Worm (Caenorhabditis elegans): Measurements from ENCODE around the gene mrpl-45.

mrpl-45 gene

DNA sequence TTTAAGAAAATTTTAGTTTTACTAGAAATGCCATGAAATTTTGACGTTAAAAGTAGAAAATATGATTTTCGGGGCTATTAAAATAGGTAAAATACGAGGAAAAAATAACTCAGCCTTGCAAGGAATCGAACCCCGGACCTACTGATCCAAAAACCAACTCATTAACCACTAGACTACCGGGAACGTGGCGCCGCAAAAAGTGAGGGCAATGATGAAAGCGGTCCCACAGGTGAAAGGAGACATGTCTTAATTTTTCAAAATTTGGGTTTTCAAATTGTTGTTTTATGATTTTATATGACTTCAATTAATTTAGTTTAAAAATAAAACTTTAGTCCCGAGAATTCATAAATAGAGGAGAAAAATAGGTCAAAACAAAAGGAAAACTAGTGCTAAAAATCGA, 28.9 kb upstream of the mrpl-45 start:
- TF ChIP-seq nhr-102 (tag; optimal IDR thresholded peaks at IDR 0.05): no peak
- TF ChIP-seq lin-38 (GFP tag; IDR thresholded peaks at IDR 0.05): peak; percentile 23; the same call in 1 of the 2 replicates

DNA sequence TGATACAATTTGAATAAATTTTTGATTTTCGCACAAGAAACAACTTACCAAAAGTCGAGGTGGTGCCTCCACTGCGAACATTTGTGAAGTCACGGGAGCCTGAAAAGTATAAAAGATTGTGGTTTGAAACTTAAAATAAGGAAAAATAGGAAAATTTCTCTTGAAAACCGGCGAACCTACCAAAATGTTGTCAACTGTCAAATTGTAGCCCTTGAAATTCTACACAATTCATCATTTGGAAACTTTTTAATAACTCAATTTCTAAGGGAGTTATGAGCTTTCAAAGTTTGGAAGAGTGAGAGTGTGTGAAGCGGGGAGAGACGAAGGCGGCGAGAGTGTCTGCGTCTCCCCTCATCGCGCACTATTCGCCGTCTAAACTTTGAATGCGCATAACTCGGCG, 28.4 kb upstream of the mrpl-45 start, which contains the start of gene pes-4:
Gene pes-4, minus strand, starts transcription at position 101 of the 400 bp plus-strand sequence.
- TF ChIP-seq hmg-1.1 (GFP tag; IDR thresholded peaks at IDR 0.05) (no peak), vab-7 (GFP tag; IDR thresholded peaks at IDR 0.05) (no peak), arid-1 (GFP tag; conservative IDR thresholded peaks at IDR 0.05) (no peak), mes-2 (tag; optimal IDR thresholded peaks at IDR 0.05; ENCODE audit: poor library complexity, severe bottlenecking) (no peak), lin-13 (GFP tag; optimal IDR thresholded peaks at IDR 0.05) (no peak), snpc-4 (tag; optimal IDR thresholded peaks at IDR 0.05) (no peak), dpl-1 (GFP tag; optimal IDR thresholded peaks at IDR 0.05) (no peak), daf-12 (tag; optimal IDR thresholded peaks at IDR 0.05) (no peak)

DNA sequence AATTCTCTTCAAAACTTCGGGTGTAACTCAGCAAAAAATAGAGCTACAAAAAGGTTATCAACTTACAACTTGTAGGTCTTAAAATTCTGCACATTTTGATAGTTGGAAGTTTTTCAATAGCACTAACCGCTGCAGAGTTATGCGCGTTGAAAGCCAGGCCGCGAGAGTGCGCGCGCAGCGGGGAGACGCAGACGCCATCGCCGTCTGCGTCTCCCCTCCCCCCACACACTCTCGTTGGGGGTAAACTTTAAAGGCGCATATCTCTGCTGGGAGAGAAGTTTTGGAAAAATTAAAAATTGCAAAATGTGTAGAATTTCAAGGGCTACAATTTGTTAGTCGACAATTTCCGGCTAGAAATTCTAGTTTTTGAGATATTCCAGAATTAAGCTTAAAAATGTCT, 27.7 kb upstream of the mrpl-45 start:
- TF ChIP-seq nhr-76 (tag; optimal IDR thresholded peaks at IDR 0.05) (no peak), lin-38 (GFP tag; IDR thresholded peaks at IDR 0.05) (0 out of 2 replicates have a peak, but pooled peaks have one; percentile 8), set-16 (GFP tag; IDR thresholded peaks at IDR 0.05) (peak; percentile 34; the same call in 1 of the 2 replicates), skn-1 (tag; optimal IDR thresholded peaks at IDR 0.05) (no peak), D1046.2 (GFP tag; IDR thresholded peaks at IDR 0.05) (no peak)

DNA sequence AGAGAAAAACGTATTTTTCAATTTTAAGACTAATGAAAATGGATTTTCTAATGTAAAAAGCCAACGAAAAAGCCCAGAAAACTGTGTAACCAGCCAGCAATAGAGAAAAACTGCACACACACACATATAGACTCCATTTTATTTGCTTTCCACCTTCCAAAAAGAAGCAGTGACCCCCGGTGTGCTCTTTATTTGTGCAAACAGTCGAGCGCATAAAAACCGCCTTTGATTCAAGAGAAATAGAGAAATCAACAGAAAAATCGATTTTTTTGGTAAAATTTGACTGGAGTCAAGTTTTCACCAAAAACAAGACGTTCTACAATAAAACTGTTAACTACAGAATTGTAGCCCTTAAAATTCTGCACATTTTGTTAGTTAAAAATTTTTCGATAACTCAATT, 26.8 kb upstream of the mrpl-45 start:
- TF ChIP-seq ceh-62 (tag; optimal IDR thresholded peaks at IDR 0.05) (no peak), pha-4 (GFP tag; IDR thresholded peaks at IDR 0.05) (no peak), pha-4 (tag; optimal IDR thresholded peaks at IDR 0.05) (peak; percentile 72)

DNA sequence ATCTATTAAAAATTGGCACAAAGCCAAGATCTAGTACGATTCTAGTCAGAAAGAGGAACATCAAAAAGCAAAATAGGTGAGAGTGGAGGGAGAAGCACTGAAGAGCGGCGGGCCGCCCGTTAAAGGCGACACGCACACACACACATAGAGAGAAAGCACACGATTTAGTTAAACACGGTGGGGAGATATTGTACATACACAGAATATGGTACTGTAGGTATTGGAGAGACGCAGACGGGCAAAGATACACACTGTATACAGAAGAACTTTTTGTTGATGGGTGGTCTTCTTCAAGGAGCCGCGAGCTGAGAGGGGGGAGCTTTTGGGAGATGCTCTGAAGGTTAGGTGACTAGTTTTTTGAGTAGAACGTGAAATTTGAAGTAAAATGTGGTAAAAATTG, 24.4 kb upstream of the mrpl-45 start:
- no peak for TF ChIP-seq T26A8.4 (GFP tag; IDR thresholded peaks at IDR 0.05)
- peak; percentile 61 for TF ChIP-seq nhr-6 (tag; optimal IDR thresholded peaks at IDR 0.05)
- TF ChIP-seq ceh-28 (tag; optimal IDR thresholded peaks at IDR 0.05): no peak
- TF ChIP-seq mxl-2 (GFP tag; conservative IDR thresholded peaks at IDR 0.05): no peak
- peak; percentile 0 for TF ChIP-seq mes-2 (tag; optimal IDR thresholded peaks at IDR 0.05; ENCODE audit: poor library complexity, severe bottlenecking)
- no peak for TF ChIP-seq mxl-3 (GFP tag; optimal IDR thresholded peaks at IDR 0.05)
- TF ChIP-seq egl-43 (GFP tag; IDR thresholded peaks at IDR 0.05): no peak
- TF ChIP-seq set-16 (GFP tag; IDR thresholded peaks at IDR 0.05): no peak
- no peak for TF ChIP-seq zip-2 (tag; optimal IDR thresholded peaks at IDR 0.05)
- TF ChIP-seq tra-1 (GFP tag; IDR thresholded peaks at IDR 0.05): no peak
- no peak for TF ChIP-seq nhr-102 (tag; optimal IDR thresholded peaks at IDR 0.05)
- no peak for TF ChIP-seq mdl-1 (tag; optimal IDR thresholded peaks at IDR 0.05)
- peak; percentile 21 for TF ChIP-seq hlh-11 (tag; optimal IDR thresholded peaks at IDR 0.05)
- TF ChIP-seq aha-1 (tag): no peak
- TF ChIP-seq spr-1 (tag; optimal IDR thresholded peaks at IDR 0.05): no peak
- 0 out of 2 replicates have a peak, but pooled peaks have one; percentile 51 for TF ChIP-seq php-3 (GFP tag; IDR thresholded peaks at IDR 0.05)
- peak; percentile 41 for TF ChIP-seq nhr-28 (tag; optimal IDR thresholded peaks at IDR 0.05)
- TF ChIP-seq dve-1 (tag; optimal IDR thresholded peaks at IDR 0.05; ENCODE audit: insufficient read depth): peak; percentile 9
- no peak for TF ChIP-seq ces-1 (GFP tag; optimal IDR thresholded peaks at IDR 0.05)
- no peak for TF ChIP-seq F49E8.2 (tag; optimal IDR thresholded peaks at IDR 0.05; ENCODE audit: borderline replicate concordance)
- no peak for TF ChIP-seq lin-15B (tag; optimal IDR thresholded peaks at IDR 0.05)
- TF ChIP-seq daf-8 (GFP tag; IDR thresholded peaks at IDR 0.05): no peak
- TF ChIP-seq ceh-82 (tag; optimal IDR thresholded peaks at IDR 0.05): no peak
- no peak for TF ChIP-seq daf-16 (GFP tag; optimal IDR thresholded peaks at IDR 0.05)
- TF ChIP-seq daf-16 (tag; optimal IDR thresholded peaks at IDR 0.05): peak; percentile 44
- TF ChIP-seq pha-4 (GFP tag; IDR thresholded peaks at IDR 0.05): no peak
- peak; percentile 84 for TF ChIP-seq pha-4 (tag; optimal IDR thresholded peaks at IDR 0.05)
- TF ChIP-seq nhr-10 (tag; optimal IDR thresholded peaks at IDR 0.05): no peak
- TF ChIP-seq D1046.2 (GFP tag; IDR thresholded peaks at IDR 0.05): 0 out of 2 replicates have a peak, but pooled peaks have one; percentile 44
- TF ChIP-seq jun-1 (tag; optimal IDR thresholded peaks at IDR 0.05): no peak
- TF ChIP-seq saeg-2 (GFP tag; IDR thresholded peaks at IDR 0.05): no peak
- TF ChIP-seq Y48G9A.11 (GFP tag; IDR thresholded peaks at IDR 0.05): no peak
- TF ChIP-seq pqm-1 (tag; optimal IDR thresholded peaks at IDR 0.05): peak; percentile 46
- no peak for TF ChIP-seq skn-1 (tag; optimal IDR thresholded peaks at IDR 0.05)

Measured in whole organism, L4 larva.